Fruit fly (Drosophila melanogaster) whole organism, prepupa: ENCODE measurements around the gene slpr.

Source experiments
- Blimp-1 ChIP-seq: fragments of 200-800 bp; sonication (Bioruptor generic); optimal IDR thresholded peaks from 3 replicates; lab custom pipeline; 2017; ENCODE audit warnings: missing biosample characterization, missing genetic modification characterization, mild to moderate bottlenecking, moderate library complexity, missing genetic modification reagents
- CG10669 ChIP-seq: fragments of 200-800 bp; sonication (Bioruptor generic); optimal IDR thresholded peaks from 3 replicates; lab custom pipeline; 2018; ENCODE audit warnings: missing biosample characterization, mild to moderate bottlenecking, missing genetic modification characterization, moderate library complexity
- CG11294 ChIP-seq: fragments of 200-800 bp; sonication (Bioruptor generic); IDR thresholded peaks from 2 replicates; pipeline ENCODE4 v1.3.6; 2022; ENCODE audit warnings: missing biosample characterization, missing genetic modification characterization
- CG11762 ChIP-seq: fragments of 200-800 bp; sonication (Bioruptor generic); optimal IDR thresholded peaks from 3 replicates; lab custom pipeline; 2016; ENCODE audit warnings: missing biosample characterization, missing genetic modification characterization; ENCODE audit not compliant: insufficient read depth
- CG11902 ChIP-seq: fragments of 200-800 bp; sonication (Bioruptor generic); optimal IDR thresholded peaks from 3 replicates; lab custom pipeline; 2016; ENCODE audit warnings: missing biosample characterization, missing genetic modification characterization
- CG16779 ChIP-seq: fragments of 200-800 bp; sonication (Bioruptor generic); optimal IDR thresholded peaks from 3 replicates; lab custom pipeline; 2017; ENCODE audit warnings: missing biosample characterization, mild to moderate bottlenecking, missing genetic modification characterization
- CG3032 ChIP-seq: fragments of 200-800 bp; optimal IDR thresholded peaks from 2 replicates; lab custom pipeline; 2019; ENCODE audit warnings: missing biosample characterization, mild to moderate bottlenecking, missing genetic modification characterization, moderate library complexity
- CG31627 ChIP-seq: fragments of 200-800 bp; sonication (Bioruptor generic); optimal IDR thresholded peaks from 3 replicates; lab custom pipeline; 2016; ENCODE audit warnings: missing biosample characterization, missing genetic modification characterization
- CG32006 ChIP-seq: fragments of 200-800 bp; sonication (Bioruptor generic); optimal IDR thresholded peaks from 3 replicates; lab custom pipeline; 2017; ENCODE audit warnings: missing biosample characterization, mild to moderate bottlenecking, missing genetic modification characterization
- CG3919 ChIP-seq: fragments of 200-800 bp; sonication (Bioruptor generic); optimal IDR thresholded peaks from 3 replicates; lab custom pipeline; 2016; ENCODE audit warnings: missing biosample characterization, missing genetic modification characterization
- CG4318 ChIP-seq: fragments of 200-800 bp; sonication (Bioruptor generic); optimal IDR thresholded peaks from 3 replicates; lab custom pipeline; 2017; ENCODE audit warnings: missing biosample characterization, mild to moderate bottlenecking, missing genetic modification characterization
- CG6276 ChIP-seq: fragments of 200-800 bp; sonication (Bioruptor generic); optimal IDR thresholded peaks from 2 replicates; lab custom pipeline; 2017; ENCODE audit warnings: missing biosample characterization, mild to moderate bottlenecking, missing genetic modification characterization
- CG6792 ChIP-seq: fragments of 200-800 bp; sonication (Bioruptor generic); optimal IDR thresholded peaks from 3 replicates; lab custom pipeline; 2016; ENCODE audit warnings: missing biosample characterization, missing genetic modification characterization
- CG6808 ChIP-seq: fragments of 200-800 bp; sonication (Bioruptor generic); optimal IDR thresholded peaks from 3 replicates; lab custom pipeline; 2017; ENCODE audit warnings: missing biosample characterization, missing genetic modification characterization, mild to moderate bottlenecking, moderate library complexity, missing genetic modification reagents
- CG7368 ChIP-seq: fragments of 200-800 bp; sonication (Bioruptor generic); optimal IDR thresholded peaks from 3 replicates; lab custom pipeline; 2016; ENCODE audit warnings: missing biosample characterization, missing genetic modification characterization
- CG8119 ChIP-seq: fragments of 200-800 bp; sonication (Bioruptor generic); IDR thresholded peaks from 3 replicates; pipeline ENCODE4 v1.3.6; 2022; ENCODE audit warnings: missing biosample characterization, missing genetic modification characterization
- CG8319 ChIP-seq: fragments of 200-800 bp; sonication (Bioruptor generic); optimal IDR thresholded peaks from 3 replicates; lab custom pipeline; 2016; ENCODE audit warnings: missing biosample characterization, missing genetic modification characterization
- CG8632 ChIP-seq: fragments of 200-800 bp; sonication (Bioruptor generic); optimal IDR thresholded peaks from 3 replicates; lab custom pipeline; 2016; ENCODE audit warnings: missing biosample characterization, missing genetic modification characterization
- CG9139 ChIP-seq: fragments of 200-800 bp; sonication (Bioruptor generic); optimal IDR thresholded peaks from 3 replicates; lab custom pipeline; 2017; ENCODE audit warnings: missing biosample characterization, mild to moderate bottlenecking, missing genetic modification characterization
- Eip93F ChIP-seq: fragments of 200-800 bp; sonication (Bioruptor generic); optimal IDR thresholded peaks from 2 replicates; lab custom pipeline; 2016; ENCODE audit warnings: missing biosample characterization, mild to moderate bottlenecking, missing genetic modification characterization
- Ets21C ChIP-seq: fragments of 200-800 bp; sonication (Bioruptor generic); optimal IDR thresholded peaks from 3 replicates; lab custom pipeline; 2016; ENCODE audit warnings: missing biosample characterization, missing genetic modification characterization
- Ets96B ChIP-seq: fragments of 200-800 bp; optimal IDR thresholded peaks from 2 replicates; lab custom pipeline; 2019; ENCODE audit warnings: missing biosample characterization, mild to moderate bottlenecking, missing genetic modification characterization, moderate library complexity
- Gug ChIP-seq: fragments of 200-800 bp; sonication (Bioruptor generic); IDR thresholded peaks from 2 replicates; pipeline ENCODE4 v1.3.6; 2022; ENCODE audit warnings: missing biosample characterization, missing genetic modification characterization
- Hr4 ChIP-seq: fragments of 200-800 bp; sonication (Bioruptor generic); optimal IDR thresholded peaks from 3 replicates; lab custom pipeline; 2016; ENCODE audit warnings: missing biosample characterization, missing genetic modification characterization
- Lpt ChIP-seq: fragments of 200-800 bp; sonication (Bioruptor generic); optimal IDR thresholded peaks from 3 replicates; lab custom pipeline; 2016; ENCODE audit warnings: missing biosample characterization, missing genetic modification characterization
- Met ChIP-seq: fragments of 200-800 bp; sonication (Bioruptor generic); optimal IDR thresholded peaks from 3 replicates; lab custom pipeline; 2016; ENCODE audit warnings: missing biosample characterization, missing genetic modification characterization
- OdsH ChIP-seq: fragments of 200-800 bp; sonication (Bioruptor generic); optimal IDR thresholded peaks from 3 replicates; lab custom pipeline; 2016; ENCODE audit warnings: missing biosample characterization, missing genetic modification characterization
- Smox ChIP-seq: fragments of 200-800 bp; sonication (Bioruptor generic); optimal IDR thresholded peaks from 3 replicates; lab custom pipeline; 2016; ENCODE audit warnings: missing biosample characterization, missing genetic modification characterization
- Sox102F ChIP-seq: fragments of 200-800 bp; sonication (Bioruptor generic); optimal IDR thresholded peaks from 2 replicates; lab custom pipeline; 2016; ENCODE audit warnings: missing biosample characterization, mild to moderate bottlenecking, missing genetic modification characterization
- Sox14 ChIP-seq: fragments of 200-800 bp; sonication (Bioruptor generic); optimal IDR thresholded peaks from 3 replicates; lab custom pipeline; 2016; ENCODE audit warnings: missing biosample characterization, missing genetic modification characterization
- Sox15 ChIP-seq: fragments of 200-800 bp; sonication (Bioruptor generic); optimal IDR thresholded peaks from 3 replicates; lab custom pipeline; 2016; ENCODE audit warnings: missing biosample characterization, missing genetic modification characterization
- achi ChIP-seq: fragments of 200-800 bp; sonication (Bioruptor generic); optimal IDR thresholded peaks from 3 replicates; lab custom pipeline; 2016; ENCODE audit warnings: missing biosample characterization, missing genetic modification characterization
- acj6 ChIP-seq: fragments of 200-800 bp; sonication (Bioruptor generic); optimal IDR thresholded peaks from 3 replicates; lab custom pipeline; 2016; ENCODE audit warnings: missing biosample characterization, missing genetic modification characterization
- cyc ChIP-seq: fragments of 200-800 bp; sonication (Bioruptor generic); optimal IDR thresholded peaks from 3 replicates; lab custom pipeline; 2016; ENCODE audit warnings: missing biosample characterization, missing genetic modification characterization
- dsx ChIP-seq: fragments of 200-800 bp; optimal IDR thresholded peaks from 3 replicates; lab custom pipeline; 2019; ENCODE audit warnings: missing biosample characterization, mild to moderate bottlenecking, missing genetic modification characterization, moderate library complexity; ENCODE audit not compliant: poor library complexity, severe bottlenecking
- esn ChIP-seq: fragments of 200-800 bp; sonication (Bioruptor generic); optimal IDR thresholded peaks from 2 replicates; lab custom pipeline; 2016; ENCODE audit warnings: missing biosample characterization, mild to moderate bottlenecking, missing genetic modification characterization, moderate library complexity
- fd59A ChIP-seq: fragments of 200-800 bp; sonication (Bioruptor generic); optimal IDR thresholded peaks from 2 replicates; lab custom pipeline; 2017; ENCODE audit warnings: missing biosample characterization, mild to moderate bottlenecking, missing genetic modification characterization, missing genetic modification reagents
- fkh ChIP-seq: fragments of 200-800 bp; sonication (Bioruptor generic); optimal IDR thresholded peaks from 3 replicates; lab custom pipeline; 2017; ENCODE audit warnings: missing biosample characterization, mild to moderate bottlenecking, missing genetic modification characterization, moderate library complexity
- lz ChIP-seq: fragments of 200-800 bp; sonication (Bioruptor generic); optimal IDR thresholded peaks from 3 replicates; lab custom pipeline; 2016; ENCODE audit warnings: missing biosample characterization, missing genetic modification characterization
- pdm3 ChIP-seq: fragments of 200-800 bp; sonication (Bioruptor generic); optimal IDR thresholded peaks from 3 replicates; lab custom pipeline; 2016; ENCODE audit warnings: missing biosample characterization, missing genetic modification characterization
- ss ChIP-seq, 2 experiments: fragments of 200-800 bp; sonication (Bioruptor generic); optimal IDR thresholded peaks; 2 replicates in 1 of 2; 3 replicates in 1 of 2; lab custom pipeline; 2017 to 2018; ENCODE audit warnings: mild to moderate bottlenecking in 2 of 2, missing biosample characterization in 2 of 2, missing genetic modification characterization in 2 of 2, moderate library complexity in 1 of 2
- svp ChIP-seq: fragments of 200-800 bp; sonication (Bioruptor generic); peaks from one replicate; lab custom pipeline; 2016; ENCODE audit warnings: missing biosample characterization, missing genetic modification characterization
- vri ChIP-seq: fragments of 200-800 bp; sonication (Bioruptor generic); optimal IDR thresholded peaks from 3 replicates; lab custom pipeline; 2016; ENCODE audit warnings: missing biosample characterization, mild to moderate bottlenecking, missing genetic modification characterization

slpr gene

DNA sequence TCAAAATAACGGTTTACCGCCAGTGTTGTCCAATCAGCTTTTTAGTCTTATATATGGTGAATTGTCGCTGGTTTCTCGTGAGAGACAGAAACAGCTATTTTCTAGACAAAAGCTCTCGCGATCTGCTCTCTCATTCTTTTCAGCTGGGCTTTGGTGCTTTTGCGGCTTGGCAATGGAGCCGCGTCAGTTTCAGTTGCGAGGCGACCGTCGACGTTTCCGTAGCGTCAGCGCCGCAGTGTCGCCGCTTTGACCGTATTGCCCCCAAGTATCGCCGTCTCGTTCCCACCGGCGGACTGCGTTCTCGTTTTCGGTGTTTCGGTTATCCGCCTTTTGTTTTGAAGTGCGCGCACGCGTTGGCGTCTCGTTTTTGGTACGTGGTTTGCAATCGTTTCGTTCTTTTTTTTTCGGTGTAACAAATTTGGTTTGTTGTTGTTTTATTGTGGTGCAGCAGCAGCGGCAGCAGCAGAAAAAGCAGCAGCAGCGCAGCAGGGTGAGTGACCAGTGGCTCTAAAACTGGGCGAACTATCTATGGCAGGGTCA lies 16.1 kb upstream of the slpr start (continued):
- no peak for TF ChIP-seq CG7368 (GFP tag; lab: Kevin White, UChicago)
- peak; percentile 62 for TF ChIP-seq CG10669 (GFP tag; lab: Kevin White, UChicago)
- TF ChIP-seq achi = no peak
- peak; percentile 1 for TF ChIP-seq Ets21C (GFP tag; lab: Kevin White, UChicago)
- no peak for TF ChIP-seq CG8119
- TF ChIP-seq CG8319 = no peak
- peak; percentile 22 for TF ChIP-seq fkh
- TF ChIP-seq Lpt = peak; percentile 32
- peak; percentile 53 for TF ChIP-seq CG9139
- no peak for TF ChIP-seq Hr4
- TF ChIP-seq svp (GFP tag; lab: Kevin White, UChicago) = peak; percentile 98
- TF ChIP-seq Gug = no peak
- TF ChIP-seq vri (GFP tag; lab: Kevin White, UChicago) = no peak
- TF ChIP-seq CG32006 (GFP tag; lab: Kevin White, UChicago) = no peak
- TF ChIP-seq CG11902 = no peak
- no peak for TF ChIP-seq Blimp-1 (GFP tag; lab: Kevin White, UChicago)
- no peak for TF ChIP-seq CG6792 (GFP tag; lab: Kevin White, UChicago)
- TF ChIP-seq acj6 (GFP tag; lab: Kevin White, UChicago) = no peak
- no peak for TF ChIP-seq CG6276 (GFP tag; lab: Kevin White, UChicago)
- TF ChIP-seq ss (GFP tag; optimal IDR thresholded peaks at IDR 0.05; lab: Kevin White, UChicago) = peak; percentile 13 to 39
- no peak for TF ChIP-seq CG3032 (tag; lab: Kevin White, UChicago)
- TF ChIP-seq CG31627 (GFP tag; lab: Kevin White, UChicago) = no peak
- TF ChIP-seq cyc (GFP tag; lab: Kevin White, UChicago) = peak; percentile 22
- no peak for TF ChIP-seq CG8632 (GFP tag; lab: Kevin White, UChicago)
- TF ChIP-seq CG3919 (GFP tag; lab: Kevin White, UChicago) = peak; percentile 37
- no peak for TF ChIP-seq OdsH (GFP tag; lab: Kevin White, UChicago)
- TF ChIP-seq Eip93F (GFP tag; lab: Kevin White, UChicago) = no peak
- no peak for TF ChIP-seq Smox (GFP tag; lab: Kevin White, UChicago)

DNA sequence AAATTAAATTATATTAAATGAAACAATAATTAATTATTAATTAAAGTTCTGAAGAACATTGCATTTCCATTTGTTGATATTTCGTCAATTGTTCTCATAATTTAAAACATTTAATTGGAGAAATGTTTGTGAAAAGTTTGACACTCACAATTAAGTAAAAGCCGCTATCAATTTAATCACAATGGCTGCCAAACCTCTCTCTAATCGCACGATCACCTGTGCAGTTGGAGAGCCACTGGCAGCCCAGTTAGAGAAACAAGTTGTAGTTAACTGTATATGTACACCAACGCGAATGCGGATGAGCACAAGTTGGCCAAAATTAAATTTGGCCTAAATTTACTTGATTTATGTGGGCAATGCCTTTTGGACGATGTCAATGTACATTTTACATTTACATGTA lies 15.2 kb upstream of the slpr start:
- no peak for TF ChIP-seq fd59A
- TF ChIP-seq, all 60 proteins: peak for 0

- TF ChIP-seq CG4318 (GFP tag; lab: Kevin White, UChicago) (no peak), svp (GFP tag; lab: Kevin White, UChicago) (peak; percentile 41)
Observed at dm6 chrX:8179858-8180257, 2.9 kb upstream of the slpr start.

dm6 chrX:8178989-8179388 lies 2.0 kb upstream of the slpr start:
- no peak for TF ChIP-seq CG11294 (GFP tag; lab: Robert Waterston, UW)
- no peak for TF ChIP-seq CG6808 (GFP tag; lab: Kevin White, UChicago)
- TF ChIP-seq Met = no peak
- TF ChIP-seq CG8632 (GFP tag; lab: Kevin White, UChicago) = no peak
- no peak for TF ChIP-seq CG16779 (tag; lab: Kevin White, UChicago)
- TF ChIP-seq Sox14 (GFP tag; lab: Kevin White, UChicago) = no peak
- TF ChIP-seq Ets96B (tag; lab: Kevin White, UChicago) = no peak
- TF ChIP-seq vri (GFP tag; lab: Kevin White, UChicago) = no peak
- TF ChIP-seq Sox102F = no peak
- no peak for TF ChIP-seq lz
- no peak for TF ChIP-seq esn (GFP tag; lab: Kevin White, UChicago)
- TF ChIP-seq Sox15 = no peak
- TF ChIP-seq Eip93F (GFP tag; lab: Kevin White, UChicago) = no peak
- no peak for TF ChIP-seq pdm3 (GFP tag; lab: Kevin White, UChicago)
- TF ChIP-seq CG11762 (GFP tag; lab: Kevin White, UChicago) = no peak
- TF ChIP-seq dsx (GFP tag; lab: Kevin White, UChicago) = no peak
- no peak for TF ChIP-seq Gug
